Worm (Caenorhabditis elegans) whole organism, early embryonic: ENCODE data around the gene dyf-2.

Experiments used
- flt-1 ChIP-seq: fragments of 200-800 bp; sonication (Bioruptor generic); IDR thresholded peaks from 2 replicates; pipeline ENCODE4 v1.3.6; 2022; ENCODE audit warnings: missing genetic modification characterization, missing compliant biosample characterization
- hmbx-1 ChIP-seq: sonication (generic microtip); optimal IDR thresholded peaks from 2 replicates; lab custom pipeline; 2016; ENCODE audit warnings: mild to moderate bottlenecking, missing genetic modification characterization, missing compliant biosample characterization

ce11 chrIII:13635235-13635634, 51.0 kb downstream of the dyf-2 start:
- TF ChIP-seq flt-1 (GFP tag; lab: Robert Waterston, UW) (no peak), hmbx-1 (tag; lab: Kevin White, UChicago) (no peak)
